Fruit fly (Drosophila melanogaster) whole organism, pupa: Measurements from ENCODE around the gene tay.

Source experiments
- CG12605 ChIP-seq: fragments of 200-800 bp; sonication (Bioruptor generic); IDR thresholded peaks from 2 replicates; pipeline ENCODE4 v1.3.6; 2022; ENCODE audit warnings: missing biosample characterization, missing genetic modification characterization
- CG14655 ChIP-seq: fragments of 200-800 bp; sonication (Bioruptor generic); optimal IDR thresholded peaks from 3 replicates; lab custom pipeline; 2017; ENCODE audit warnings: mild to moderate bottlenecking, missing biosample characterization, missing genetic modification reagents, missing genetic modification characterization
- CG17806 ChIP-seq: fragments of 200-800 bp; sonication (Bioruptor generic); optimal IDR thresholded peaks from 2 replicates; lab custom pipeline; 2018; ENCODE audit warnings: missing biosample characterization, mild to moderate bottlenecking, missing genetic modification characterization, moderate library complexity
- D1 ChIP-seq: fragments of 200-800 bp; sonication (Bioruptor generic); optimal IDR thresholded peaks from 2 replicates; lab custom pipeline; 2018; ENCODE audit warnings: missing biosample characterization, mild to moderate bottlenecking, missing genetic modification characterization, moderate library complexity
- Pif1B ChIP-seq: fragments of 200-800 bp; sonication (Bioruptor generic); optimal IDR thresholded peaks from 3 replicates; lab custom pipeline; 2016; ENCODE audit warnings: missing biosample characterization, missing genetic modification characterization
- Snoo ChIP-seq: fragments of 200-800 bp; sonication (Bioruptor generic); optimal IDR thresholded peaks from 3 replicates; lab custom pipeline; 2017; ENCODE audit warnings: missing biosample characterization, mild to moderate bottlenecking, missing genetic modification characterization, inconsistent platforms
- rn ChIP-seq: fragments of 200-800 bp; sonication (Bioruptor generic); IDR thresholded peaks from 2 replicates; pipeline ENCODE4 v1.3.6; 2022; ENCODE audit warnings: missing biosample characterization, missing genetic modification characterization

- no peak for TF ChIP-seq Snoo
- no peak for TF ChIP-seq Pif1B
- no peak for TF ChIP-seq CG14655 (GFP tag; lab: Kevin White, UChicago)
- no peak for TF ChIP-seq CG17806
- no peak for TF ChIP-seq rn
- TF ChIP-seq D1, result no peak
- TF ChIP-seq CG12605 (GFP tag; lab: Robert Waterston, UW), result no peak
These were observed 29.4 kb downstream of the tay start, which contains the start of the genes CG46440 and Myb for dm6 chrX:15857601-15858284.
